Fruit fly (Drosophila melanogaster): ENCODE data around the gene Gr77a.

- TF ChIP-seq Mnt (GFP tag; optimal IDR thresholded peaks at IDR 0.05) (no peak), CG11617 (GFP tag; optimal IDR thresholded peaks at IDR 0.05) (no peak), CG5204 (GFP tag; optimal IDR thresholded peaks at IDR 0.05) (no peak), kay (GFP tag; ENCODE audit: borderline replicate concordance) (no peak), CG14711 (tag; optimal IDR thresholded peaks at IDR 0.05) (no peak), tj (GFP tag; optimal IDR thresholded peaks at IDR 0.05) (no peak), CG7101 (tag; optimal IDR thresholded peaks at IDR 0.05) (no peak), cic (GFP tag; optimal IDR thresholded peaks at IDR 0.05) (no peak), Crg-1 (GFP tag; optimal IDR thresholded peaks at IDR 0.05) (no peak), cnc (optimal IDR thresholded peaks at IDR 0.05) (no peak), CG12768 (GFP tag; optimal IDR thresholded peaks at IDR 0.05) (no peak)
These were observed 50.9 kb downstream of the Gr77a start for dm6 chr3L:20688194-20688785.

Data from whole organism, adult.